Worm (Caenorhabditis elegans) whole organism, L4 larva: ENCODE data around the gene cnc-7.

Experiments used
- D1046.2 ChIP-seq: fragments of 200-800 bp; sonication (Bioruptor generic); IDR thresholded peaks from 2 replicates; pipeline ENCODE4 v1.3.6; 2022; ENCODE audit warnings: missing genetic modification characterization, missing compliant biosample characterization
- F37D6.2 ChIP-seq: sonication (generic microtip); optimal IDR thresholded peaks from 2 replicates; lab custom pipeline; 2016; ENCODE audit warnings: mild to moderate bottlenecking, missing genetic modification characterization, missing compliant biosample characterization
- F44E2.7 ChIP-seq: fragments of 200-800 bp; sonication (Bioruptor generic); IDR thresholded peaks from 2 replicates; pipeline ENCODE4 v2.1.2; 2022; ENCODE audit warnings: missing genetic modification characterization, missing compliant biosample characterization
- Y105C5A.15 ChIP-seq: fragments of 200-800 bp; sonication (Bioruptor generic); IDR thresholded peaks from 2 replicates; pipeline ENCODE4 v1.3.6; 2022; ENCODE audit warnings: missing genetic modification characterization, missing compliant biosample characterization
- Y48G9A.11 ChIP-seq: fragments of 200-800 bp; sonication (Bioruptor generic); IDR thresholded peaks from 2 replicates; pipeline ENCODE4 v1.3.6; 2022; ENCODE audit warnings: missing genetic modification reagents, missing genetic modification characterization, missing compliant biosample characterization
- ZK337.2 ChIP-seq: fragments of 200-800 bp; sonication (Bioruptor generic); IDR thresholded peaks from 2 replicates; pipeline ENCODE4 v1.3.6; 2022; ENCODE audit warnings: missing genetic modification reagents, missing genetic modification characterization, missing compliant biosample characterization
- aha-1 ChIP-seq: fragments of 150-350 bp; peaks from one replicate; lab custom pipeline; 2014; ENCODE audit warnings: missing biosample characterization, missing genetic modification characterization
- arid-1 ChIP-seq: fragments of 200-800 bp; sonication (Bioruptor generic); conservative IDR thresholded peaks from 2 replicates; pipeline ENCODE4 v1.3.6; 2022; ENCODE audit warnings: missing genetic modification reagents, missing genetic modification characterization, missing compliant biosample characterization
- attf-4 ChIP-seq: sonication (generic microtip); optimal IDR thresholded peaks from 3 replicates; lab custom pipeline; 2017; ENCODE audit warnings: missing biosample characterization, missing genetic modification characterization
- ceh-20 ChIP-seq: fragments of 200-800 bp; sonication (Bioruptor generic); IDR thresholded peaks from 2 replicates; pipeline ENCODE4 v1.3.6; 2022; ENCODE audit warnings: missing genetic modification reagents, missing genetic modification characterization, missing compliant biosample characterization
- ceh-28 ChIP-seq: fragments of 150-350 bp; optimal IDR thresholded peaks from 2 replicates; lab custom pipeline; 2014; ENCODE audit warnings: missing biosample characterization, missing genetic modification reagents, missing genetic modification characterization
- ceh-32 ChIP-seq: sonication (generic microtip); optimal IDR thresholded peaks from 2 replicates; lab custom pipeline; 2016; ENCODE audit warnings: mild to moderate bottlenecking, missing genetic modification characterization, missing compliant biosample characterization; ENCODE audit not compliant: poor library complexity
- ceh-44 ChIP-seq: fragments of 200-800 bp; sonication (Bioruptor generic); IDR thresholded peaks from 2 replicates; pipeline ENCODE4 v1.3.6; 2022; ENCODE audit warnings: missing genetic modification reagents, missing genetic modification characterization, missing compliant biosample characterization
- ces-1 ChIP-seq: fragments of 150-350 bp; sonication (generic microtip); optimal IDR thresholded peaks from 4 replicates; lab custom pipeline; 2014; ENCODE audit warnings: missing biosample characterization, missing genetic modification reagents, missing genetic modification characterization
- cey-2 ChIP-seq: sonication (generic microtip); optimal IDR thresholded peaks from 3 replicates; lab custom pipeline; 2017; ENCODE audit warnings: missing genetic modification characterization, mild to moderate bottlenecking, missing compliant biosample characterization, antibody characterized with exemption, borderline replicate concordance; ENCODE audit not compliant: insufficient read depth
- daf-16 ChIP-seq, 3 experiments: sonication (generic microtip); optimal IDR thresholded peaks; 2 replicates each; lab custom pipeline; 2016 to 2017; ENCODE audit warnings: missing genetic modification characterization in 3 of 3, missing genetic modification reagents in 3 of 3, mild to moderate bottlenecking in 2 of 3, missing compliant biosample characterization in 2 of 3, missing biosample characterization in 1 of 3, moderate library complexity in 1 of 3
- daf-19 ChIP-seq: fragments of 200-800 bp; sonication (Bioruptor generic); conservative IDR thresholded peaks from 2 replicates; pipeline ENCODE4 v1.3.6; 2022; ENCODE audit warnings: missing genetic modification characterization, missing compliant biosample characterization
- daf-8 ChIP-seq: fragments of 200-800 bp; sonication (Bioruptor generic); IDR thresholded peaks from 2 replicates; pipeline ENCODE4 v1.3.6; 2022; ENCODE audit warnings: missing genetic modification characterization, missing compliant biosample characterization
- dmd-9 ChIP-seq: fragments of 200-800 bp; sonication (Bioruptor generic); IDR thresholded peaks from 2 replicates; pipeline ENCODE4 v1.3.6; 2022; ENCODE audit warnings: missing genetic modification reagents, missing genetic modification characterization, missing compliant biosample characterization
- dve-1 ChIP-seq: sonication (generic microtip); optimal IDR thresholded peaks from 2 replicates; lab custom pipeline; 2017; ENCODE audit warnings: antibody characterized with exemption, mild to moderate bottlenecking, missing genetic modification characterization, missing compliant biosample characterization; ENCODE audit not compliant: insufficient read depth
- fos-1 ChIP-seq: fragments of 150-350 bp; optimal IDR thresholded peaks from 2 replicates; lab custom pipeline; 2014; ENCODE audit warnings: missing biosample characterization, missing genetic modification characterization
- gei-8 ChIP-seq: fragments of 200-800 bp; sonication (Bioruptor generic); optimal IDR thresholded peaks from 2 replicates; lab custom pipeline; 2018; ENCODE audit warnings: mild to moderate bottlenecking, missing genetic modification characterization, missing compliant biosample characterization
- hlh-30 ChIP-seq: sonication (generic microtip); optimal IDR thresholded peaks from 2 replicates; lab custom pipeline; 2017; ENCODE audit warnings: antibody characterized with exemption, mild to moderate bottlenecking, missing genetic modification characterization, missing compliant biosample characterization; ENCODE audit not compliant: insufficient read depth
- hmg-1.1 ChIP-seq: fragments of 200-800 bp; sonication (Bioruptor generic); IDR thresholded peaks from 2 replicates; pipeline ENCODE4 v1.3.6; 2022; ENCODE audit warnings: missing genetic modification reagents, missing genetic modification characterization, missing compliant biosample characterization
- lim-7 ChIP-seq: fragments of 200-800 bp; sonication (Bioruptor generic); IDR thresholded peaks from 2 replicates; pipeline ENCODE4 v1.3.6; 2022; ENCODE audit warnings: missing genetic modification characterization, missing compliant biosample characterization
- lin-13 ChIP-seq: fragments of 150-350 bp; optimal IDR thresholded peaks from 2 replicates; lab custom pipeline; 2014; ENCODE audit warnings: missing biosample characterization, missing genetic modification reagents, missing genetic modification characterization
- mdt-29 ChIP-seq: fragments of 200-800 bp; sonication (Bioruptor generic); IDR thresholded peaks from 2 replicates; pipeline ENCODE4 v1.3.6; 2022; ENCODE audit warnings: missing genetic modification reagents, missing genetic modification characterization, missing compliant biosample characterization
- mep-1 ChIP-seq: fragments of 150-350 bp; sonication (generic microtip); optimal IDR thresholded peaks from 3 replicates; lab custom pipeline; 2014; ENCODE audit warnings: missing biosample characterization, missing genetic modification characterization
- mxl-3 ChIP-seq: fragments of 200-800 bp; sonication (Bioruptor generic); optimal IDR thresholded peaks from 2 replicates; lab custom pipeline; 2018; ENCODE audit warnings: mild to moderate bottlenecking, missing genetic modification characterization, missing compliant biosample characterization
- nhr-25 ChIP-seq: sonication (generic microtip); optimal IDR thresholded peaks from 2 replicates; lab custom pipeline; 2017; ENCODE audit warnings: missing genetic modification characterization, mild to moderate bottlenecking, missing compliant biosample characterization, antibody characterized with exemption, moderate library complexity, borderline replicate concordance; ENCODE audit not compliant: insufficient read depth
- nhr-28 ChIP-seq: fragments of 150-350 bp; optimal IDR thresholded peaks from 2 replicates; lab custom pipeline; 2014; ENCODE audit warnings: missing biosample characterization, missing genetic modification characterization
- nhr-41 ChIP-seq: fragments of 200-800 bp; sonication (Bioruptor generic); IDR thresholded peaks from 2 replicates; pipeline ENCODE4 v1.3.6; 2022; ENCODE audit warnings: missing genetic modification reagents, missing genetic modification characterization, missing compliant biosample characterization
- pha-4 ChIP-seq, 2 experiments: fragments of 150-350 bp in 1 of 2; fragments of 200-800 bp in 1 of 2; sonication (Bioruptor generic) in 1 of 2; IDR thresholded peaks in 1 of 2; optimal IDR thresholded peaks in 1 of 2; 2 replicates each; pipeline versions ENCODE4 v1.3.6 to Lab custom; 2014 to 2022; ENCODE audit warnings: missing genetic modification characterization in 2 of 2, missing genetic modification reagents in 2 of 2, missing biosample characterization in 1 of 2, missing compliant biosample characterization in 1 of 2
- php-3 ChIP-seq: fragments of 200-800 bp; sonication (Bioruptor generic); IDR thresholded peaks from 2 replicates; pipeline ENCODE4 v1.3.6; 2022; ENCODE audit warnings: missing genetic modification reagents, missing genetic modification characterization, missing compliant biosample characterization
- pqm-1 ChIP-seq: sonication (generic microtip); optimal IDR thresholded peaks from 2 replicates; lab custom pipeline; 2017; ENCODE audit warnings: missing biosample characterization, missing genetic modification characterization
- rbr-2 ChIP-seq: sonication (generic microtip); optimal IDR thresholded peaks from 2 replicates; lab custom pipeline; 2016; ENCODE audit warnings: missing genotype, missing genetic modification characterization, missing compliant biosample characterization
- saeg-2 ChIP-seq: fragments of 200-800 bp; sonication (Bioruptor generic); IDR thresholded peaks from 2 replicates; pipeline ENCODE4 v1.3.6; 2022; ENCODE audit warnings: missing genetic modification reagents, missing genetic modification characterization, missing compliant biosample characterization
- sdz-12 ChIP-seq: fragments of 200-800 bp; sonication (Bioruptor generic); optimal IDR thresholded peaks from 2 replicates; lab custom pipeline; 2018; ENCODE audit warnings: mild to moderate bottlenecking, missing genetic modification characterization, missing compliant biosample characterization
- set-16 ChIP-seq: fragments of 200-800 bp; sonication (Bioruptor generic); IDR thresholded peaks from 2 replicates; pipeline ENCODE4 v1.3.6; 2022; ENCODE audit warnings: missing genetic modification reagents, missing genetic modification characterization, missing compliant biosample characterization
- skn-1 ChIP-seq: fragments of 150-350 bp; optimal IDR thresholded peaks from 2 replicates; lab custom pipeline; 2014; ENCODE audit warnings: missing biosample characterization, missing genetic modification characterization
- snpc-1.2 ChIP-seq: fragments of 200-800 bp; sonication (Bioruptor generic); IDR thresholded peaks from 2 replicates; pipeline ENCODE4 v1.3.6; 2022; ENCODE audit warnings: missing genetic modification reagents, missing genetic modification characterization, missing compliant biosample characterization
- spr-1 ChIP-seq: sonication (generic microtip); optimal IDR thresholded peaks from 2 replicates; lab custom pipeline; 2016; ENCODE audit warnings: mild to moderate bottlenecking, missing genetic modification characterization, missing compliant biosample characterization
- spr-3 ChIP-seq: fragments of 200-800 bp; sonication (Bioruptor generic); optimal IDR thresholded peaks from 2 replicates; lab custom pipeline; 2018; ENCODE audit warnings: mild to moderate bottlenecking, missing genetic modification characterization, missing compliant biosample characterization
- zag-1 ChIP-seq: fragments of 150-350 bp; optimal IDR thresholded peaks from 2 replicates; lab custom pipeline; 2014; ENCODE audit warnings: missing biosample characterization, missing genetic modification characterization
- zip-2 ChIP-seq: fragments of 150-350 bp; optimal IDR thresholded peaks from 2 replicates; lab custom pipeline; 2014; ENCODE audit warnings: missing biosample characterization, missing genetic modification characterization
- ztf-7 ChIP-seq: fragments of 150-350 bp; optimal IDR thresholded peaks from 2 replicates; lab custom pipeline; 2014; ENCODE audit warnings: missing biosample characterization, missing genetic modification characterization

The cnc-7 gene

ce11 chrV:20415415-20415814 lies 21.5 kb downstream of the cnc-7 start (continued):
- TF ChIP-seq rbr-2 (no peak), nhr-41 (GFP tag; lab: Robert Waterston, UW) (no peak), spr-3 (GFP tag; lab: Kevin White, UChicago) (no peak), daf-16 (GFP tag; optimal IDR thresholded peaks at IDR 0.05; lab: Kevin White, UChicago) (no peak), daf-16 (tag; optimal IDR thresholded peaks at IDR 0.05; lab: Kevin White, UChicago) (peak; percentile 26), ces-1 (GFP tag; lab: Kevin White, UChicago) (no peak), pha-4 (GFP tag; IDR thresholded peaks at IDR 0.05; lab: Robert Waterston, UW) (no peak), pha-4 (tag; optimal IDR thresholded peaks at IDR 0.05; lab: Kevin White, UChicago) (no peak), ceh-28 (tag; lab: Kevin White, UChicago) (no peak), sdz-12 (GFP tag; lab: Kevin White, UChicago) (no peak), attf-4 (tag; lab: Kevin White, UChicago) (no peak), F37D6.2 (no peak), ztf-7 (no peak), mxl-3 (GFP tag; lab: Kevin White, UChicago) (peak; percentile 39), ceh-32 (no peak), Y105C5A.15 (GFP tag; lab: Robert Waterston, UW) (no peak), zip-2 (no peak), dve-1 (tag; lab: Kevin White, UChicago) (peak; percentile 11), ZK337.2 (no peak), daf-8 (GFP tag; lab: Robert Waterston, UW) (no peak), hmg-1.1 (GFP tag; lab: Robert Waterston, UW) (0 out of 2 replicates have a peak, but pooled peaks have one; percentile 29), lin-13 (GFP tag; lab: Kevin White, UChicago) (no peak), dmd-9 (GFP tag; lab: Robert Waterston, UW) (no peak), set-16 (GFP tag; lab: Robert Waterston, UW) (no peak), pqm-1 (tag; lab: Kevin White, UChicago) (no peak), ceh-20 (GFP tag; lab: Robert Waterston, UW) (no peak), mdt-29 (no peak), snpc-1.2 (no peak), saeg-2 (no peak), mep-1 (tag; lab: Kevin White, UChicago) (peak; percentile 35), lim-7 (no peak), cey-2 (tag; lab: Kevin White, UChicago) (no peak), fos-1 (no peak), hlh-30 (tag; lab: Kevin White, UChicago) (peak; percentile 41), zag-1 (no peak), F44E2.7 (GFP tag; lab: Robert Waterston, UW) (no peak), php-3 (GFP tag; lab: Robert Waterston, UW) (no peak), spr-1 (tag; lab: Kevin White, UChicago) (no peak), ceh-44 (GFP tag; lab: Robert Waterston, UW) (no peak), Y48G9A.11 (GFP tag; lab: Robert Waterston, UW) (no peak), nhr-25 (peak; percentile 56), gei-8 (GFP tag; lab: Kevin White, UChicago) (no peak)

- TF ChIP-seq arid-1 (GFP tag; lab: Robert Waterston, UW), result no peak
- no peak for TF ChIP-seq daf-19 (GFP tag; lab: Robert Waterston, UW)
- no peak for TF ChIP-seq skn-1 (tag; lab: Kevin White, UChicago)
- TF ChIP-seq D1046.2 (GFP tag; lab: Robert Waterston, UW), result no peak
- TF ChIP-seq nhr-28 (tag; lab: Kevin White, UChicago), result no peak
- TF ChIP-seq lin-13 (GFP tag; lab: Kevin White, UChicago), result no peak
- peak; percentile 75 for TF ChIP-seq aha-1 (tag; lab: Kevin White, UChicago)
- no peak for TF ChIP-seq ceh-28 (tag; lab: Kevin White, UChicago)
These were observed 22.5 kb downstream of the cnc-7 start for ce11 chrV:20416335-20416734.
